Worm (Caenorhabditis elegans) whole organism, L2 larva: ENCODE data around the gene C08B6.6.

Experiments
- C34F6.9 ChIP-seq: fragments of 150-350 bp; optimal IDR thresholded peaks from 2 replicates; lab custom pipeline; 2014; ENCODE audit warnings: missing biosample characterization, missing genetic modification characterization
- F13H6.1 ChIP-seq: sonication (generic microtip); optimal IDR thresholded peaks from 2 replicates; lab custom pipeline; 2016; ENCODE audit warnings: missing genetic modification characterization, missing compliant biosample characterization
- Y55F3AM.14 ChIP-seq: fragments of 200-800 bp; sonication (Bioruptor generic); optimal IDR thresholded peaks from 2 replicates; lab custom pipeline; 2018; ENCODE audit warnings: mild to moderate bottlenecking, missing genetic modification characterization, missing compliant biosample characterization
- ZK546.5 ChIP-seq: sonication (generic microtip); optimal IDR thresholded peaks from 2 replicates; lab custom pipeline; 2017; ENCODE audit warnings: missing biosample characterization, missing genetic modification characterization
- alr-1 ChIP-seq: fragments of 150-350 bp; optimal IDR thresholded peaks from 2 replicates; lab custom pipeline; 2014; ENCODE audit warnings: missing biosample characterization, missing genetic modification characterization
- aly-2 ChIP-seq: fragments of 150-350 bp; optimal IDR thresholded peaks from 2 replicates; lab custom pipeline; 2014; ENCODE audit warnings: missing biosample characterization, missing genetic modification characterization
- ama-1 ChIP-seq: fragments of 150-350 bp; optimal IDR thresholded peaks from 2 replicates; lab custom pipeline; 2018; ENCODE audit warnings: inconsistent platforms
- blmp-1 ChIP-seq: sonication (generic microtip); optimal IDR thresholded peaks from 2 replicates; lab custom pipeline; 2017; ENCODE audit warnings: missing genetic modification characterization, mild to moderate bottlenecking, missing compliant biosample characterization, antibody characterized with exemption, moderate library complexity; ENCODE audit not compliant: insufficient read depth
- ceh-82 ChIP-seq: fragments of 150-350 bp; optimal IDR thresholded peaks from 2 replicates; lab custom pipeline; 2014; ENCODE audit warnings: missing biosample characterization, missing genetic modification characterization
- crh-2 ChIP-seq: sonication (generic microtip); optimal IDR thresholded peaks from 2 replicates; lab custom pipeline; 2017; ENCODE audit warnings: missing biosample characterization, missing genetic modification characterization
- egl-27 ChIP-seq: sonication (generic microtip); optimal IDR thresholded peaks from 3 replicates; lab custom pipeline; 2017; ENCODE audit warnings: missing biosample characterization, missing genetic modification reagents, missing genetic modification characterization
- elt-1 ChIP-seq: fragments of 150-350 bp; optimal IDR thresholded peaks from 2 replicates; lab custom pipeline; 2014; ENCODE audit warnings: missing biosample characterization, missing genetic modification characterization
- elt-3 ChIP-seq: sonication (generic microtip); optimal IDR thresholded peaks from 2 replicates; lab custom pipeline; 2017; ENCODE audit warnings: missing biosample characterization, missing genetic modification characterization
- fos-1 ChIP-seq: fragments of 150-350 bp; optimal IDR thresholded peaks from 2 replicates; lab custom pipeline; 2014; ENCODE audit warnings: missing biosample characterization, missing genetic modification characterization
- gmeb-1 ChIP-seq: fragments of 150-350 bp; optimal IDR thresholded peaks from 2 replicates; lab custom pipeline; 2014; ENCODE audit warnings: missing biosample characterization, missing genetic modification characterization
- lin-11 ChIP-seq: fragments of 150-350 bp; sonication (generic microtip); optimal IDR thresholded peaks from 2 replicates; lab custom pipeline; 2014; ENCODE audit warnings: missing biosample characterization, missing genetic modification characterization, inconsistent platforms, mixed read lengths
- lsy-2 ChIP-seq, 2 experiments: fragments of 150-350 bp in 1 of 2; sonication (generic microtip) in 1 of 2; optimal IDR thresholded peaks; 2 replicates each; lab custom pipeline; 2014 to 2017; ENCODE audit warnings: missing biosample characterization in 2 of 2, missing genetic modification characterization in 2 of 2
- mab-5 ChIP-seq: fragments of 150-350 bp; optimal IDR thresholded peaks from 2 replicates; lab custom pipeline; 2014; ENCODE audit warnings: missing biosample characterization, missing genetic modification characterization
- mdl-1 ChIP-seq, 2 experiments: fragments of 150-350 bp in 1 of 2; sonication (generic microtip) in 1 of 2; optimal IDR thresholded peaks; 2 replicates each; lab custom pipeline; 2017; ENCODE audit warnings: missing biosample characterization in 2 of 2, missing genetic modification characterization in 2 of 2
- nhr-10 ChIP-seq: sonication (generic microtip); optimal IDR thresholded peaks from 2 replicates; lab custom pipeline; 2017; ENCODE audit warnings: missing biosample characterization, missing genetic modification characterization
- nhr-11 ChIP-seq: fragments of 150-350 bp; optimal IDR thresholded peaks from 2 replicates; lab custom pipeline; 2014; ENCODE audit warnings: missing biosample characterization, missing genetic modification characterization
- nhr-129 ChIP-seq: fragments of 150-350 bp; optimal IDR thresholded peaks from 2 replicates; lab custom pipeline; 2014; ENCODE audit warnings: missing biosample characterization, missing genetic modification characterization
- nhr-23 ChIP-seq: fragments of 150-350 bp; optimal IDR thresholded peaks from 2 replicates; lab custom pipeline; 2014; ENCODE audit warnings: missing biosample characterization, missing genetic modification reagents, missing genetic modification characterization
- nhr-237 ChIP-seq: fragments of 150-350 bp; optimal IDR thresholded peaks from 2 replicates; lab custom pipeline; 2014; ENCODE audit warnings: missing biosample characterization, missing genetic modification characterization
- nhr-25 ChIP-seq: fragments of 150-350 bp; sonication (generic microtip); optimal IDR thresholded peaks from 3 replicates; lab custom pipeline; 2014; ENCODE audit warnings: missing biosample characterization, missing genetic modification characterization
- nhr-77 ChIP-seq: fragments of 150-350 bp; optimal IDR thresholded peaks from 2 replicates; lab custom pipeline; 2014; ENCODE audit warnings: missing biosample characterization, missing genetic modification characterization
- sem-4 ChIP-seq: fragments of 150-350 bp; optimal IDR thresholded peaks from 2 replicates; lab custom pipeline; 2014; ENCODE audit warnings: missing biosample characterization, missing genetic modification reagents, missing genetic modification characterization
- skn-1 ChIP-seq: sonication (generic microtip); optimal IDR thresholded peaks from 2 replicates; lab custom pipeline; 2017; ENCODE audit warnings: missing biosample characterization, missing genetic modification characterization
- sma-3 ChIP-seq: sonication (generic microtip); optimal IDR thresholded peaks from 2 replicates; lab custom pipeline; 2016; ENCODE audit warnings: missing genetic modification reagents, missing genetic modification characterization, missing compliant biosample characterization
- sma-9 ChIP-seq, 2 experiments: fragments of 150-350 bp in 1 of 2; sonication (generic microtip) in 1 of 2; optimal IDR thresholded peaks; 2 replicates each; lab custom pipeline; 2014 to 2016; ENCODE audit warnings: missing genetic modification characterization in 2 of 2, mild to moderate bottlenecking in 1 of 2, missing biosample characterization in 1 of 2, missing compliant biosample characterization in 1 of 2, missing genetic modification reagents in 1 of 2, moderate library complexity in 1 of 2
- snpc-4 ChIP-seq: fragments of 150-350 bp; optimal IDR thresholded peaks from 2 replicates; lab custom pipeline; 2014; ENCODE audit warnings: missing biosample characterization, missing genetic modification characterization
- unc-55 ChIP-seq: fragments of 150-350 bp; sonication (generic microtip); optimal IDR thresholded peaks from 3 replicates; lab custom pipeline; 2014; ENCODE audit warnings: missing biosample characterization, missing genetic modification reagents, missing genetic modification characterization
- unc-62 ChIP-seq: fragments of 150-350 bp; optimal IDR thresholded peaks from 2 replicates; lab custom pipeline; 2014; ENCODE audit warnings: missing biosample characterization, missing genetic modification reagents, missing genetic modification characterization
- zag-1 ChIP-seq: fragments of 150-350 bp; optimal IDR thresholded peaks from 2 replicates; lab custom pipeline; 2014; ENCODE audit warnings: missing biosample characterization, missing genetic modification characterization
- ztf-4 ChIP-seq: fragments of 150-350 bp; optimal IDR thresholded peaks from 2 replicates; lab custom pipeline; 2014; ENCODE audit warnings: missing biosample characterization, missing genetic modification characterization

C08B6.6 gene

ce11 chrV:10080905-10081304 lies 42.5 kb upstream of the C08B6.6 start:
- TF ChIP-seq lsy-2 (tag; optimal IDR thresholded peaks at IDR 0.05; lab: Kevin White, UChicago) (no peak), ZK546.5 (tag; lab: Kevin White, UChicago) (no peak), mab-5 (tag; lab: Kevin White, UChicago) (no peak)

ce11 chrV:10081636-10082035 lies 41.8 kb upstream of the C08B6.6 start, which contains the start of gene nhr-205:
Gene nhr-205 (minus strand): TSS chrV:10081776.
- TF ChIP-seq mdl-1 (tag; optimal IDR thresholded peaks at IDR 0.05; lab: Kevin White, UChicago): no peak
- TF ChIP-seq skn-1: no peak
- no peak for TF ChIP-seq nhr-237 (tag; lab: Kevin White, UChicago)
- no peak for TF ChIP-seq unc-62
- TF ChIP-seq nhr-11: no peak
- TF ChIP-seq elt-1 (tag; lab: Kevin White, UChicago): no peak
- TF ChIP-seq fos-1 (tag; lab: Kevin White, UChicago): no peak
- no peak for TF ChIP-seq nhr-77
- TF ChIP-seq crh-2: no peak
- no peak for TF ChIP-seq Y55F3AM.14 (GFP tag; lab: Kevin White, UChicago)
- TF ChIP-seq egl-27: no peak
- TF ChIP-seq ztf-4 (tag; lab: Kevin White, UChicago): no peak
- no peak for TF ChIP-seq gmeb-1
- no peak for TF ChIP-seq blmp-1

- peak; percentile 29 for TF ChIP-seq sma-9 (GFP tag; optimal IDR thresholded peaks at IDR 0.05; lab: Kevin White, UChicago)
- no peak for TF ChIP-seq sma-9 (tag; optimal IDR thresholded peaks at IDR 0.05; lab: Kevin White, UChicago)
- TF ChIP-seq nhr-25 (tag; lab: Kevin White, UChicago): no peak
- TF ChIP-seq crh-2: peak; percentile 45
- peak; percentile 24 for TF ChIP-seq unc-55 (GFP tag; lab: Kevin White, UChicago)
- no peak for TF ChIP-seq unc-62
- peak; percentile 2 for TF ChIP-seq skn-1
These were observed 39.4 kb upstream of the C08B6.6 start, which contains the start of gene nhr-12 for ce11 chrV:10083999-10084468. Gene nhr-12 (minus strand): TSS chrV:10084049.

ce11 chrV:10084864-10085263 lies 38.6 kb upstream of the C08B6.6 start, which contains the start of gene R04B5.6:
Gene R04B5.6 (plus strand): TSS chrV:10085164.
- TF ChIP-seq ceh-82 (tag; lab: Kevin White, UChicago): no peak
- no peak for TF ChIP-seq nhr-77
- TF ChIP-seq C34F6.9: no peak

ce11 chrV:10086141-10086540 lies 37.3 kb upstream of the C08B6.6 start:
- TF ChIP-seq lsy-2 (tag; optimal IDR thresholded peaks at IDR 0.05; lab: Kevin White, UChicago) (peak in 1 of 2 experiments; percentile 13), sma-9 (GFP tag; optimal IDR thresholded peaks at IDR 0.05; lab: Kevin White, UChicago) (peak; percentile 32), sma-9 (tag; optimal IDR thresholded peaks at IDR 0.05; lab: Kevin White, UChicago) (no peak), unc-55 (GFP tag; lab: Kevin White, UChicago) (no peak), snpc-4 (tag; lab: Kevin White, UChicago) (no peak), ceh-82 (tag; lab: Kevin White, UChicago) (no peak), nhr-10 (tag; lab: Kevin White, UChicago) (no peak), egl-27 (no peak), nhr-129 (tag; lab: Kevin White, UChicago) (no peak), aly-2 (tag; lab: Kevin White, UChicago) (no peak), elt-3 (tag; lab: Kevin White, UChicago) (no peak), zag-1 (tag; lab: Kevin White, UChicago) (no peak), elt-1 (tag; lab: Kevin White, UChicago) (no peak), fos-1 (tag; lab: Kevin White, UChicago) (no peak), ama-1 (lab: Kevin White, UChicago) (no peak), F13H6.1 (tag; lab: Kevin White, UChicago) (peak; percentile 37), nhr-23 (tag; lab: Kevin White, UChicago) (no peak), ztf-4 (tag; lab: Kevin White, UChicago) (no peak), ZK546.5 (tag; lab: Kevin White, UChicago) (no peak), alr-1 (tag; lab: Kevin White, UChicago) (no peak), lin-11 (tag; lab: Kevin White, UChicago) (no peak), sem-4 (tag; lab: Kevin White, UChicago) (no peak), sma-3 (no peak)
- TF ChIP-seq, all 48 proteins: peak for 3
